Worm (Caenorhabditis elegans) whole organism, L4 larva: ENCODE data around the gene gna-1.

Experiments
- ama-1 ChIP-seq: fragments of 150-350 bp; optimal IDR thresholded peaks from 2 replicates; lab custom pipeline; 2014; ENCODE audit warnings: inconsistent platforms, mixed read lengths
- arid-1 ChIP-seq: fragments of 200-800 bp; sonication (Bioruptor generic); conservative IDR thresholded peaks from 2 replicates; pipeline ENCODE4 v1.3.6; 2022; ENCODE audit warnings: missing genetic modification reagents, missing genetic modification characterization, missing compliant biosample characterization
- egl-27 ChIP-seq: sonication (generic microtip); optimal IDR thresholded peaks from 3 replicates; lab custom pipeline; 2017; ENCODE audit warnings: missing biosample characterization, missing genetic modification reagents, missing genetic modification characterization
- fkh-10 ChIP-seq: fragments of 150-350 bp; optimal IDR thresholded peaks from 2 replicates; lab custom pipeline; 2014; ENCODE audit warnings: missing biosample characterization, missing genetic modification reagents, missing genetic modification characterization
- lin-13 ChIP-seq: fragments of 150-350 bp; optimal IDR thresholded peaks from 2 replicates; lab custom pipeline; 2014; ENCODE audit warnings: missing biosample characterization, missing genetic modification reagents, missing genetic modification characterization
- mxl-3 ChIP-seq: fragments of 200-800 bp; sonication (Bioruptor generic); optimal IDR thresholded peaks from 2 replicates; lab custom pipeline; 2018; ENCODE audit warnings: mild to moderate bottlenecking, missing genetic modification characterization, missing compliant biosample characterization
- nhr-237 ChIP-seq: sonication (generic microtip); optimal IDR thresholded peaks from 2 replicates; lab custom pipeline; 2017; ENCODE audit warnings: missing biosample characterization, missing genetic modification characterization
- unc-62 ChIP-seq, 3 experiments: fragments of 150-350 bp in 1 of 3; sonication (generic microtip); optimal IDR thresholded peaks in 2 of 3; peaks in 1 of 3; 1 replicate in 1 of 3; 2 replicates in 2 of 3; lab custom pipeline; 2014 to 2017; ENCODE audit warnings: missing biosample characterization in 3 of 3, missing genetic modification characterization in 3 of 3, missing genetic modification reagents in 3 of 3, missing genotype in 1 of 3

ce11 chrV:10339200-10339599, 19.2 kb upstream of the gna-1 start, which contains the start of gene K07C5.2:
- TF ChIP-seq fkh-10 (no peak), nhr-237 (tag; lab: Kevin White, UChicago) (no peak), lin-13 (no peak), arid-1 (GFP tag; lab: Robert Waterston, UW) (no peak), ama-1 (no peak), egl-27 (tag; lab: Kevin White, UChicago) (no peak), unc-62 (GFP tag; optimal IDR thresholded peaks at IDR 0.05 in 1 of 2; lab: Kevin White, UChicago) (no peak), unc-62 (tag; optimal IDR thresholded peaks at IDR 0.05; lab: Kevin White, UChicago) (no peak), mxl-3 (GFP tag; lab: Kevin White, UChicago) (no peak)
